Fruit fly (Drosophila melanogaster) whole organism, embryonic: ENCODE data around the gene CG12766.

Experiments used
- B-H2 ChIP-seq: fragments of 200-800 bp; sonication (Bioruptor generic); optimal IDR thresholded peaks from 2 replicates; lab custom pipeline; 2018; ENCODE audit warnings: missing biosample characterization, mild to moderate bottlenecking, missing genetic modification characterization
- CG10147 ChIP-seq: fragments of 200-800 bp; sonication (Bioruptor generic); optimal IDR thresholded peaks from 2 replicates; lab custom pipeline; 2019; ENCODE audit warnings: missing biosample characterization, mild to moderate bottlenecking, missing genetic modification characterization, moderate library complexity
- CG10267 ChIP-seq: fragments of 200-800 bp; sonication (Bioruptor generic); optimal IDR thresholded peaks from 2 replicates; lab custom pipeline; 2018; ENCODE audit warnings: missing biosample characterization, mild to moderate bottlenecking, missing genetic modification characterization, moderate library complexity
- CG10431 ChIP-seq: fragments of 200-800 bp; sonication (Bioruptor generic); optimal IDR thresholded peaks from 3 replicates; lab custom pipeline; 2018; ENCODE audit warnings: missing biosample characterization, mild to moderate bottlenecking, missing genetic modification characterization
- CG10565 ChIP-seq: fragments of 200-800 bp; sonication (Bioruptor generic); optimal IDR thresholded peaks from 3 replicates; lab custom pipeline; 2016; ENCODE audit warnings: missing biosample characterization, mild to moderate bottlenecking, missing genetic modification characterization
- CG12071 ChIP-seq: fragments of 200-800 bp; sonication (Bioruptor generic); optimal IDR thresholded peaks from 3 replicates; lab custom pipeline; 2018; ENCODE audit warnings: missing biosample characterization, mild to moderate bottlenecking, missing genetic modification characterization
- CG12219 ChIP-seq: fragments of 200-800 bp; sonication (Bioruptor generic); optimal IDR thresholded peaks from 3 replicates; lab custom pipeline; 2018; ENCODE audit warnings: missing biosample characterization, mild to moderate bottlenecking, missing genetic modification characterization
- CG1233 ChIP-seq: fragments of 200-800 bp; sonication (Bioruptor generic); optimal IDR thresholded peaks from 4 replicates; lab custom pipeline; 2018; ENCODE audit warnings: missing biosample characterization, mild to moderate bottlenecking, missing genetic modification characterization
- CG12391 ChIP-seq: fragments of 200-800 bp; sonication (Bioruptor generic); optimal IDR thresholded peaks from 3 replicates; lab custom pipeline; 2018; ENCODE audit warnings: missing biosample characterization, mild to moderate bottlenecking, missing genetic modification characterization, moderate library complexity
- CG14710 ChIP-seq: fragments of 200-800 bp; sonication (Bioruptor generic); optimal IDR thresholded peaks from 3 replicates; lab custom pipeline; 2019; ENCODE audit warnings: missing biosample characterization, mild to moderate bottlenecking, missing genetic modification characterization, moderate library complexity
- CG14965 ChIP-seq: fragments of 200-800 bp; sonication (Bioruptor generic); optimal IDR thresholded peaks from 2 replicates; lab custom pipeline; 2016; ENCODE audit warnings: missing biosample characterization, missing genetic modification characterization, borderline replicate concordance
- CG16815 ChIP-seq: fragments of 200-800 bp; sonication (Bioruptor generic); optimal IDR thresholded peaks from 3 replicates; lab custom pipeline; 2017; ENCODE audit warnings: missing biosample characterization, mild to moderate bottlenecking, missing genetic modification characterization
- CG18599 ChIP-seq: fragments of 200-800 bp; sonication (Bioruptor generic); optimal IDR thresholded peaks from 3 replicates; lab custom pipeline; 2017; ENCODE audit warnings: missing biosample characterization, missing genetic modification characterization, mild to moderate bottlenecking, moderate library complexity, missing genetic modification reagents
- CG31388 ChIP-seq: fragments of 200-800 bp; sonication (Bioruptor generic); optimal IDR thresholded peaks from 2 replicates; lab custom pipeline; 2016; ENCODE audit warnings: missing biosample characterization, missing genetic modification characterization
- CG32767 ChIP-seq: fragments of 200-800 bp; sonication (Bioruptor generic); IDR thresholded peaks from 2 replicates; pipeline ENCODE4 v1.3.6; 2022; ENCODE audit warnings: missing biosample characterization, missing genetic modification characterization
- CG4424 ChIP-seq: fragments of 200-800 bp; sonication (Bioruptor generic); optimal IDR thresholded peaks from 3 replicates; lab custom pipeline; 2016; ENCODE audit warnings: missing biosample characterization, missing genetic modification characterization
- CG6272 ChIP-seq: fragments of 200-800 bp; sonication (Bioruptor generic); IDR thresholded peaks from 2 replicates; pipeline ENCODE4 v1.3.6; 2022; ENCODE audit warnings: missing biosample characterization, missing genetic modification characterization
- CG7963 ChIP-seq: fragments of 200-800 bp; sonication (Bioruptor generic); IDR thresholded peaks from 3 replicates; pipeline ENCODE4 v1.3.6; 2022; ENCODE audit warnings: missing biosample characterization, missing genetic modification characterization; ENCODE audit not compliant: partially characterized antibody
- CG7987 ChIP-seq: fragments of 200-800 bp; sonication (Bioruptor generic); optimal IDR thresholded peaks from 2 replicates; lab custom pipeline; 2018; ENCODE audit warnings: missing biosample characterization, mild to moderate bottlenecking, missing genetic modification characterization, moderate library complexity
- CG8359 ChIP-seq: fragments of 200-800 bp; sonication (Bioruptor generic); optimal IDR thresholded peaks from 2 replicates; lab custom pipeline; 2017; ENCODE audit warnings: missing biosample characterization, mild to moderate bottlenecking, missing genetic modification characterization, borderline replicate concordance
- CG8478 ChIP-seq: fragments of >200 bp; optimal IDR thresholded peaks from 2 replicates; lab custom pipeline; 2018
- CTCF ChIP-seq: fragments of 200-800 bp; sonication (Bioruptor generic); optimal IDR thresholded peaks from 2 replicates; lab custom pipeline; 2017; ENCODE audit warnings: missing biosample characterization, mild to moderate bottlenecking, missing genetic modification characterization, moderate library complexity
- E2f2 ChIP-seq: fragments of 200-800 bp; sonication (Bioruptor generic); IDR thresholded peaks from 2 replicates; pipeline ENCODE4 v1.3.6; 2022; ENCODE audit warnings: missing biosample characterization, missing genetic modification characterization
- Fer3 ChIP-seq: fragments of 200-800 bp; sonication (Bioruptor generic); optimal IDR thresholded peaks from 2 replicates; lab custom pipeline; 2018; ENCODE audit warnings: missing biosample characterization, mild to moderate bottlenecking, missing genetic modification characterization, moderate library complexity
- GATAe ChIP-seq: fragments of 200-800 bp; sonication (Bioruptor generic); conservative IDR thresholded peaks from 2 replicates; pipeline ENCODE4 v1.3.6; 2022; ENCODE audit warnings: missing biosample characterization, missing genetic modification characterization
- HLH4C ChIP-seq: fragments of 200-800 bp; sonication (Bioruptor generic); IDR thresholded peaks from 3 replicates; pipeline ENCODE4 v1.3.6; 2022; ENCODE audit warnings: missing biosample characterization, missing genetic modification characterization; ENCODE audit not compliant: partially characterized antibody
- Hmx ChIP-seq: fragments of 200-800 bp; sonication (Bioruptor generic); optimal IDR thresholded peaks from 2 replicates; lab custom pipeline; 2016; ENCODE audit warnings: missing biosample characterization, missing genetic modification characterization
- Lhr ChIP-seq: fragments of 200-800 bp; sonication (Bioruptor generic); optimal IDR thresholded peaks from 3 replicates; lab custom pipeline; 2017; ENCODE audit warnings: mild to moderate bottlenecking, missing biosample characterization, missing genetic modification reagents, missing genetic modification characterization
- Lim3 ChIP-seq: fragments of 200-800 bp; sonication (Bioruptor generic); IDR thresholded peaks from 2 replicates; pipeline ENCODE4 v1.3.6; 2022; ENCODE audit warnings: missing biosample characterization, missing genetic modification characterization
- MESR4 ChIP-seq: fragments of 200-800 bp; sonication (Bioruptor generic); optimal IDR thresholded peaks from 2 replicates; lab custom pipeline; 2018; ENCODE audit warnings: missing biosample characterization, mild to moderate bottlenecking, missing genetic modification characterization, moderate library complexity
- Med ChIP-seq: fragments of 200-800 bp; sonication (Bioruptor generic); peaks from one replicate; lab custom pipeline; 2016; ENCODE audit warnings: missing biosample characterization, missing genetic modification characterization, mild to moderate bottlenecking, inconsistent platforms, moderate library complexity
- Nf-YB ChIP-seq: fragments of 200-800 bp; sonication (Bioruptor generic); optimal IDR thresholded peaks from 3 replicates; lab custom pipeline; 2019; ENCODE audit warnings: missing biosample characterization, mild to moderate bottlenecking, missing genetic modification characterization, moderate library complexity
- Nf-YC ChIP-seq: fragments of 200-800 bp; optimal IDR thresholded peaks from 3 replicates; lab custom pipeline; 2019; ENCODE audit warnings: missing biosample characterization, mild to moderate bottlenecking, missing genetic modification characterization, moderate library complexity
- Ssrp ChIP-seq: fragments of 200-800 bp; sonication (Bioruptor generic); optimal IDR thresholded peaks from 2 replicates; lab custom pipeline; 2018; ENCODE audit warnings: missing biosample characterization, mild to moderate bottlenecking, missing genetic modification characterization, moderate library complexity
- br ChIP-seq: fragments of >200 bp; optimal IDR thresholded peaks from 2 replicates; lab custom pipeline; 2017
- cato ChIP-seq: fragments of 200-800 bp; sonication (Bioruptor generic); optimal IDR thresholded peaks from 2 replicates; lab custom pipeline; 2016; ENCODE audit warnings: missing biosample characterization, missing genetic modification characterization, borderline replicate concordance
- caup ChIP-seq: fragments of 200-800 bp; sonication (Bioruptor generic); optimal IDR thresholded peaks from 3 replicates; lab custom pipeline; 2017; ENCODE audit warnings: missing biosample characterization, mild to moderate bottlenecking, missing genetic modification characterization, moderate library complexity; ENCODE audit not compliant: severe bottlenecking
- dimm ChIP-seq: fragments of 200-800 bp; sonication (Bioruptor generic); IDR thresholded peaks from 2 replicates; pipeline ENCODE4 v1.3.6; 2022; ENCODE audit warnings: missing biosample characterization, missing genetic modification characterization
- gce ChIP-seq: fragments of 200-800 bp; sonication (Bioruptor generic); IDR thresholded peaks from 3 replicates; pipeline ENCODE4 v1.3.6; 2022; ENCODE audit warnings: missing biosample characterization, missing genetic modification characterization
- gfzf ChIP-seq: fragments of 200-800 bp; sonication (Bioruptor generic); optimal IDR thresholded peaks from 2 replicates; lab custom pipeline; 2016; ENCODE audit warnings: missing biosample characterization, mild to moderate bottlenecking, missing genetic modification characterization, moderate library complexity
- klu ChIP-seq: fragments of 200-800 bp; sonication (Bioruptor generic); IDR thresholded peaks from 2 replicates; pipeline ENCODE4 v1.3.6; 2022; ENCODE audit warnings: missing biosample characterization, missing genetic modification characterization
- nerfin-2 ChIP-seq: fragments of 200-800 bp; sonication (Bioruptor generic); IDR thresholded peaks from 2 replicates; pipeline ENCODE4 v1.3.6; 2022; ENCODE audit warnings: missing biosample characterization, missing genetic modification characterization; ENCODE audit not compliant: partially characterized antibody
- pan ChIP-seq, 4 experiments: fragments of >200 bp in 3 of 4; fragments of 200-800 bp in 1 of 4; sonication (Bioruptor generic) in 1 of 4; optimal IDR thresholded peaks in 3 of 4; IDR thresholded peaks in 1 of 4; 2 replicates each; pipeline versions ENCODE4 v1.3.6 to Lab custom; 2017 to 2022; ENCODE audit warnings: missing biosample characterization in 2 of 4, missing genetic modification characterization in 2 of 4, mixed read lengths in 1 of 4
- sens ChIP-seq: fragments of 200-800 bp; sonication (Bioruptor generic); peaks from one replicate; lab custom pipeline; 2016; ENCODE audit warnings: missing biosample characterization, missing genetic modification characterization
- tin ChIP-seq: fragments of 200-800 bp; sonication (Bioruptor generic); optimal IDR thresholded peaks from 3 replicates; lab custom pipeline; 2016; ENCODE audit warnings: missing biosample characterization, missing genetic modification characterization
- tna ChIP-seq: fragments of 200-800 bp; sonication (Bioruptor generic); IDR thresholded peaks from 2 replicates; pipeline ENCODE4 v1.3.6; 2022; ENCODE audit warnings: missing biosample characterization, missing genetic modification characterization; ENCODE audit not compliant: partially characterized antibody
- trem ChIP-seq: fragments of 200-800 bp; optimal IDR thresholded peaks from 3 replicates; lab custom pipeline; 2019; ENCODE audit warnings: missing biosample characterization, mild to moderate bottlenecking, missing genetic modification characterization, moderate library complexity
- wdn ChIP-seq: fragments of 200-800 bp; sonication (Bioruptor generic); IDR thresholded peaks from 2 replicates; pipeline ENCODE4 v1.3.6; 2022; ENCODE audit warnings: missing biosample characterization, missing genetic modification characterization
- z ChIP-seq: fragments of 200-800 bp; sonication (Bioruptor generic); IDR thresholded peaks from 3 replicates; pipeline ENCODE4 v1.3.6; 2022; ENCODE audit warnings: missing biosample characterization, missing genetic modification characterization

Gene CG12766

dm6 chr3L:3935567-3936207, 4.2 kb downstream of the CG12766 start, which contains the start of gene Eip63F-1 (continued):
- TF ChIP-seq dimm (GFP tag; lab: Robert Waterston, UW) (no peak), gfzf (GFP tag; lab: Kevin White, UChicago) (no peak), klu (GFP tag; lab: Robert Waterston, UW) (peak; percentile 39; the same call in 1 of the 2 replicates), tin (GFP tag; lab: Kevin White, UChicago) (peak; percentile 55), CG31388 (GFP tag; lab: Kevin White, UChicago) (no peak), CG4424 (GFP tag; lab: Kevin White, UChicago) (peak; percentile 72), wdn (GFP tag; lab: Robert Waterston, UW) (no peak), CG12391 (peak; percentile 77), MESR4 (no peak), tna (GFP tag; lab: Robert Waterston, UW) (no peak), CG8359 (GFP tag; lab: Kevin White, UChicago) (no peak), Med (GFP tag; lab: Kevin White, UChicago) (peak; percentile 86), CG12071 (peak; percentile 29), CG12219 (GFP tag; lab: Kevin White, UChicago) (no peak), CG10267 (peak; percentile 54), CG16815 (GFP tag; lab: Kevin White, UChicago) (peak; percentile 0), Nf-YB (GFP tag; lab: Kevin White, UChicago) (peak; percentile 52), CG14965 (GFP tag; lab: Kevin White, UChicago) (no peak), br (lab: Kevin White, UChicago) (no peak), Lim3 (0 out of 2 replicates have a peak, but pooled peaks have one; percentile 18), GATAe (GFP tag; lab: Robert Waterston, UW) (no peak), CG18599 (GFP tag; lab: Kevin White, UChicago) (peak; percentile 74), CG10565 (GFP tag; lab: Kevin White, UChicago) (no peak), Fer3 (tag; lab: Kevin White, UChicago) (peak; percentile 61), caup (GFP tag; lab: Kevin White, UChicago) (peak; percentile 36), z (no peak), CTCF (GFP tag; lab: Kevin White, UChicago) (no peak), Hmx (no peak), CG8478 (lab: Kevin White, UChicago) (no peak), CG7963 (GFP tag; lab: Robert Waterston, UW) (no peak), Lhr (no peak), Ssrp (tag; lab: Kevin White, UChicago) (peak; percentile 71), CG10431 (GFP tag; lab: Kevin White, UChicago) (no peak), nerfin-2 (GFP tag; lab: Robert Waterston, UW) (no peak), CG14710 (tag; lab: Kevin White, UChicago) (peak; percentile 42), CG6272 (GFP tag; lab: Robert Waterston, UW) (no peak), sens (GFP tag; lab: Kevin White, UChicago) (peak; percentile 29), CG7987 (no peak), CG1233 (peak; percentile 75), E2f2 (GFP tag; lab: Robert Waterston, UW) (no peak; the same call in 1 of the 2 replicates), gce (no peak), trem (tag; lab: Kevin White, UChicago) (peak; percentile 28), CG32767 (peak; percentile 24; the same call in 1 of the 2 replicates), CG10147 (peak; percentile 78), Nf-YC (peak; percentile 73), pan (optimal IDR thresholded peaks at IDR 0.05; lab: Kevin White, UChicago) (no peak), pan (GFP tag; optimal IDR thresholded peaks at IDR 0.05 in 1 of 2, IDR thresholded peaks at IDR 0.05 in 1 of 2) (peak in 1 of 2 experiments; percentile 60), HLH4C (no peak), B-H2 (GFP tag; lab: Kevin White, UChicago) (peak; percentile 34), cato (GFP tag; lab: Kevin White, UChicago) (peak; percentile 46)
